Worm (Caenorhabditis elegans): ENCODE results near the gene F10G2.10.

ce11 chrV:7325285-7325684 lies 3.3 kb downstream of the F10G2.10 start, which contains the start of gene srx-92:
- TF ChIP-seq snpc-4 (tag; optimal IDR thresholded peaks at IDR 0.05) (no peak), F16B12.6 (tag; optimal IDR thresholded peaks at IDR 0.05) (no peak), lin-39 (tag; optimal IDR thresholded peaks at IDR 0.05) (no peak)

Data from whole organism, L1 larva.